Worm (Caenorhabditis elegans): ENCODE measurements around the gene W06B4.2.

Gene W06B4.2

DNA sequence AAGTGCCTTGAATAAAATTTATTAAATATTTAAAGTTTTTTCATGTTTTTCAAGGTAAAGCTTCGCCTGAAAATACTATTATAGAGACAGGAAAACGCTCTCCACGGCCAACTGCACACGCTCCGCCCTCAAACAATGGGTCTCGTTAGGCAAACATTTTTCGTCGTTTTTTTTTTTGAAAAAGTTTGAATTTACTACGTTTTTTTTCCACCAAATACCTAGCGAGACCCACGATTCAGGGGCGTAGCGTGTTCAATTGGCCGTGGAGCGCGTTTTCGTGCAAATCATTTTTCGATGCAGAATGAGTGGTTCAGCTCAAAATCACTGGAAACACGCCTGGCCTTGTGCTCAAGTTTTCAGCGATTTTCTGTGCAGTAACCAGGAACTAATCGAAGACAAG is at the start of gene W06B4.2:
TSS of gene W06B4.2 (plus strand) at position 301 of the 400 bp plus-strand sequence.
- TF ChIP-seq aly-1 (tag; optimal IDR thresholded peaks at IDR 0.05) (no peak), hmg-4 (GFP tag; optimal IDR thresholded peaks at IDR 0.05) (no peak), B0310.2 (tag; optimal IDR thresholded peaks at IDR 0.05) (no peak), flt-1 (GFP tag; IDR thresholded peaks at IDR 0.05) (no peak), ceh-36 (tag; optimal IDR thresholded peaks at IDR 0.05) (no peak), hnd-1 (tag; optimal IDR thresholded peaks at IDR 0.05) (no peak)

DNA sequence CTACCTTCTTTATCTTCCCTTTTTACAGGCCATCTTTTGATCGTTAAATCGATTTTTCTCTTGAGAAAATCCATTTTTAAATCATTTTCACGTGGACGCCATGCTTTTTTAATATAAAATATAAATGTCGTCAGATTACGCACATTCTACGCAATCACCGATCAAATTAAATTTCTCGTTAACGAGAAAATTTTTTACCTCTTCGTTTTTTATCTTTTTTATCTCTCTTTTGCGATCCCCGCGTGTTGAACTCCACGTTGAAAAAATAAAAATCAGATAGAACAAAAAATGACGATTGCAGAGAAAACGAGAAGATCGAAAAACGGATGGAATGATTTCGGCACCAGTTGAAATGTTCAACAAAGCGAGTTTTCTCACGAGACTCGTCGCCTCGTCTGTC is 48.0 kb upstream of the W06B4.2 start, which contains the start of gene bpnt-1:
TSS of gene bpnt-1 (plus strand) at position 301 of the 400 bp plus-strand sequence.
- TF ChIP-seq hnd-1 (tag; optimal IDR thresholded peaks at IDR 0.05) (no peak), ama-1 (optimal IDR thresholded peaks at IDR 0.05) (no peak), hmg-4 (GFP tag; optimal IDR thresholded peaks at IDR 0.05) (no peak), ceh-13 (GFP tag; optimal IDR thresholded peaks at IDR 0.05) (no peak), ceh-36 (tag; optimal IDR thresholded peaks at IDR 0.05) (no peak), tra-4 (tag; optimal IDR thresholded peaks at IDR 0.05) (no peak), hmbx-1 (tag; optimal IDR thresholded peaks at IDR 0.05) (no peak), aly-1 (tag; optimal IDR thresholded peaks at IDR 0.05) (no peak), sea-1 (GFP tag; conservative IDR thresholded peaks at IDR 0.05) (no peak), B0310.2 (tag; optimal IDR thresholded peaks at IDR 0.05) (no peak), flt-1 (GFP tag; IDR thresholded peaks at IDR 0.05) (no peak), tbx-11 (GFP tag; IDR thresholded peaks at IDR 0.05) (no peak), pes-1 (GFP tag; IDR thresholded peaks at IDR 0.05) (no peak), F13C5.2 (tag; optimal IDR thresholded peaks at IDR 0.05) (no peak), scrt-1 (GFP tag; IDR thresholded peaks at IDR 0.05) (no peak), tbx-37 (GFP tag; conservative IDR thresholded peaks at IDR 0.05) (no peak), ets-7 (tag; optimal IDR thresholded peaks at IDR 0.05) (no peak)

DNA sequence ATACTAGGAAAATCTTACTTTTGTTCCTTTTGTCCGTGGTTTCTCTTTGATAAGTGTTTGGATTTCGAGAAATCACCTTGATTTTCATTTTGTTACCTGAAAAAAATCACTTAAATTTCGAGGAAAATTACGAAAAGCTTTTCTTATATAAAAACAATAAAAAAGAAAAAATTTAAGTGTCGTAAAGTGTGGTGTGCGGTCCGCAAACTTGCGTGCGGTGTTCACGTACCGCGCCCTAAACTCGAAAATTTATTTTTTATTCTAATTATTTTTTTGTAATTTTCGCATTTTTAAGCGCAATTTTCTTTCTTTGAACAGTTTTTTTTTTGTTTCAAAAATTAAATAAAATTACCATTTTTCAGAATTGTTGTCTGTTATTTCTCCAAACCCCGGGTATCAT is 43.2 kb upstream of the W06B4.2 start, which contains the start of the genes dcaf-13 and toe-1:
TSS of gene dcaf-13 (minus strand) at position 96 of the 400 bp plus-strand sequence.
TSS of gene toe-1 (plus strand) at position 361 of the 400 bp plus-strand sequence.
- TF ChIP-seq hmg-4 (GFP tag; optimal IDR thresholded peaks at IDR 0.05) = no peak
- TF ChIP-seq tbx-37 (GFP tag; conservative IDR thresholded peaks at IDR 0.05) = no peak
- no peak for TF ChIP-seq ceh-36 (tag; optimal IDR thresholded peaks at IDR 0.05)
- TF ChIP-seq B0310.2 (tag; optimal IDR thresholded peaks at IDR 0.05) = no peak
- no peak for TF ChIP-seq ets-7 (tag; optimal IDR thresholded peaks at IDR 0.05)
- TF ChIP-seq tra-4 (tag; optimal IDR thresholded peaks at IDR 0.05) = no peak

- TF ChIP-seq ets-7 (tag; optimal IDR thresholded peaks at IDR 0.05) (no peak), tra-4 (tag; optimal IDR thresholded peaks at IDR 0.05) (no peak), F13C5.2 (tag; optimal IDR thresholded peaks at IDR 0.05) (no peak), hnd-1 (tag; optimal IDR thresholded peaks at IDR 0.05) (no peak), hmg-4 (GFP tag; optimal IDR thresholded peaks at IDR 0.05) (no peak), ceh-36 (tag; optimal IDR thresholded peaks at IDR 0.05) (no peak)
Measured at ce11 chrII:4428121-4428520, 39.8 kb upstream of the W06B4.2 start.

DNA sequence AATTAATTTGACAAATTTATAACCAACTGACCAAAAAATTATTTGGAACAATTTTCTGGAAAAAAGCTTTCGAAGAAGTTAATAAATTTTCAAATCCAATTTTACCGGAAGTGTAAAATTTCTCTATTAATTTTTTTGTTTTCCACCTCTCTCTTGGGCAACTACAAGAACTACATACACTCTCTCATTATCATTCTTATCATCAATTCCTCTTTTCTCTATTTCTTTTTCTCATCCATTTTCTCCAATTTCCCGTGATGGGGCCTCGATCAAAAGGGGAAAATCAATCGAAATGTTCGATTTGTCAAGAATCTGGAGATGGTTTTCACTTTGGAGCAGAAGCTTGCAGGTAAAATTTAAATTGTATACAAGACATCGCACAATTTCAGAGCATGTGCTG is 34.8 kb upstream of the W06B4.2 start, which contains the start of gene nhr-109:
TSS of gene nhr-109 (plus strand) at position 222 of the 400 bp plus-strand sequence.
- TF ChIP-seq pes-1 (GFP tag; IDR thresholded peaks at IDR 0.05) = no peak
- no peak for TF ChIP-seq hnd-1 (tag; optimal IDR thresholded peaks at IDR 0.05)
- no peak for TF ChIP-seq tbx-11 (GFP tag; IDR thresholded peaks at IDR 0.05)
- TF ChIP-seq hmbx-1 (tag; optimal IDR thresholded peaks at IDR 0.05) = no peak
- no peak for TF ChIP-seq sea-1 (GFP tag; conservative IDR thresholded peaks at IDR 0.05)
- TF ChIP-seq tbx-37 (GFP tag; conservative IDR thresholded peaks at IDR 0.05) = no peak
- no peak for TF ChIP-seq aly-1 (tag; optimal IDR thresholded peaks at IDR 0.05)
- no peak for TF ChIP-seq ama-1 (optimal IDR thresholded peaks at IDR 0.05)
- no peak for TF ChIP-seq ceh-36 (tag; optimal IDR thresholded peaks at IDR 0.05)
- no peak for TF ChIP-seq hmg-4 (GFP tag; optimal IDR thresholded peaks at IDR 0.05)
- TF ChIP-seq flt-1 (GFP tag; IDR thresholded peaks at IDR 0.05) = no peak
- no peak for TF ChIP-seq ets-7 (tag; optimal IDR thresholded peaks at IDR 0.05)
- no peak for TF ChIP-seq tra-4 (tag; optimal IDR thresholded peaks at IDR 0.05)
- no peak for TF ChIP-seq scrt-1 (GFP tag; IDR thresholded peaks at IDR 0.05)
- no peak for TF ChIP-seq ceh-13 (GFP tag; optimal IDR thresholded peaks at IDR 0.05)
- no peak for TF ChIP-seq F13C5.2 (tag; optimal IDR thresholded peaks at IDR 0.05)
- no peak for TF ChIP-seq B0310.2 (tag; optimal IDR thresholded peaks at IDR 0.05)

DNA sequence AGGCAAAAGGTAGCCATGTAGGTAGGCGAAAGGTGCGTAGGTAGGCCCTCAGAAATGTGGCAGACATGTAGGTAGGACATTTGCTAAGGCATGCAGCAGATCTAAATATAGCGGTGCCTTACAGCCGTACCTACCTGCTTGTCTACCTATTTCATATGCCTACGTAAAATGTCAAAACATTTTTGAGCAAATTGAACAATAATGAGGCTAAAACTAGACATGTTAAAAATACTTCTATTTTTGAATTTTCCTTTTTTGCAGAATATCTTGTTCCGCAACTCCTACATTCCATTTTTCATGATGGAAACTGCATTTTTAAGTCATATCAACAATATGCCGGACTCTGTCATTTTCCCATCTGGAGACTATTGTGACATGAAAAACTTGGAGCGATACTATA is 33.7 kb upstream of the W06B4.2 start:
- TF ChIP-seq ama-1 (optimal IDR thresholded peaks at IDR 0.05) = no peak
- TF ChIP-seq tra-4 (tag; optimal IDR thresholded peaks at IDR 0.05) = no peak
- TF ChIP-seq flt-1 (GFP tag; IDR thresholded peaks at IDR 0.05) = no peak
- no peak for TF ChIP-seq ets-7 (tag; optimal IDR thresholded peaks at IDR 0.05)
- TF ChIP-seq B0310.2 (tag; optimal IDR thresholded peaks at IDR 0.05) = no peak
- no peak for TF ChIP-seq ceh-13 (GFP tag; optimal IDR thresholded peaks at IDR 0.05)
- TF ChIP-seq F13C5.2 (tag; optimal IDR thresholded peaks at IDR 0.05) = no peak

- no peak for TF ChIP-seq scrt-1 (GFP tag; IDR thresholded peaks at IDR 0.05)
- TF ChIP-seq hmg-4 (GFP tag; optimal IDR thresholded peaks at IDR 0.05) = no peak
- no peak for TF ChIP-seq tbx-11 (GFP tag; IDR thresholded peaks at IDR 0.05)
- no peak for TF ChIP-seq ceh-13 (GFP tag; optimal IDR thresholded peaks at IDR 0.05)
- TF ChIP-seq ceh-36 (tag; optimal IDR thresholded peaks at IDR 0.05) = no peak
- no peak for TF ChIP-seq sea-1 (GFP tag; conservative IDR thresholded peaks at IDR 0.05)
- no peak for TF ChIP-seq B0310.2 (tag; optimal IDR thresholded peaks at IDR 0.05)
- TF ChIP-seq tbx-37 (GFP tag; conservative IDR thresholded peaks at IDR 0.05) = no peak
- no peak for TF ChIP-seq pes-1 (GFP tag; IDR thresholded peaks at IDR 0.05)
- no peak for TF ChIP-seq flt-1 (GFP tag; IDR thresholded peaks at IDR 0.05)
- TF ChIP-seq aly-1 (tag; optimal IDR thresholded peaks at IDR 0.05) = no peak
- TF ChIP-seq hnd-1 (tag; optimal IDR thresholded peaks at IDR 0.05) = no peak
- no peak for TF ChIP-seq hmbx-1 (tag; optimal IDR thresholded peaks at IDR 0.05)
Measured at ce11 chrII:4435134-4435533, 32.8 kb upstream of the W06B4.2 start, which contains the start of gene nhr-273. Gene nhr-273, plus strand, starts transcription at chrII:4435300.

DNA sequence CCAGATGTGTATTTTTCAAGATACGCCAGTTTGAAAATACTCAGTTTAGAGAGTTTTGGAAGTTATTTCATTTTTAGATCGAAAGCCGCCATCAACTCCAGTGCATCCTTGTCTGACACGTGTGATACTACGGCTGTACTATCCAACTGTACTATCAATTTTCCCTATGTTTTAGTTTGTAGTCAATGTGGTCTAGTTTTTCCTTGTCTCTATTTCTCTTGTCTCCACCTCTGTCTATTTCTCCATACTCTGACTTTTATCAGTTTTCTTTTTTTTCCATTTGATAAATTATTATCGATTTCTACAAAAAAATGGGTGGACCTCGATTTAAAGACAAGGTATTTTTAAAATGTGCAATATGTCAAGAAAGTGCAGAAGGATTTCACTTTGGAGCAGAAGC is 29.4 kb upstream of the W06B4.2 start, which contains the start of gene nhr-16:
TSS of gene nhr-16 (plus strand) at position 205 of the 400 bp plus-strand sequence.
- TF ChIP-seq ceh-13 (GFP tag; optimal IDR thresholded peaks at IDR 0.05) (no peak), hnd-1 (tag; optimal IDR thresholded peaks at IDR 0.05) (no peak), B0310.2 (tag; optimal IDR thresholded peaks at IDR 0.05) (no peak), pes-1 (GFP tag; IDR thresholded peaks at IDR 0.05) (no peak), ets-7 (tag; optimal IDR thresholded peaks at IDR 0.05) (no peak), scrt-1 (GFP tag; IDR thresholded peaks at IDR 0.05) (no peak), sea-1 (GFP tag; conservative IDR thresholded peaks at IDR 0.05) (no peak), F13C5.2 (tag; optimal IDR thresholded peaks at IDR 0.05) (no peak), aly-1 (tag; optimal IDR thresholded peaks at IDR 0.05) (no peak), ceh-36 (tag; optimal IDR thresholded peaks at IDR 0.05) (no peak), ama-1 (optimal IDR thresholded peaks at IDR 0.05) (no peak), tbx-11 (GFP tag; IDR thresholded peaks at IDR 0.05) (no peak), hmbx-1 (tag; optimal IDR thresholded peaks at IDR 0.05) (no peak), tbx-37 (GFP tag; conservative IDR thresholded peaks at IDR 0.05) (no peak), hmg-4 (GFP tag; optimal IDR thresholded peaks at IDR 0.05) (no peak), flt-1 (GFP tag; IDR thresholded peaks at IDR 0.05) (no peak)

Measured in whole organism, early embryonic.